Fruit fly (Drosophila melanogaster): ENCODE results near the gene dob.

DNA sequence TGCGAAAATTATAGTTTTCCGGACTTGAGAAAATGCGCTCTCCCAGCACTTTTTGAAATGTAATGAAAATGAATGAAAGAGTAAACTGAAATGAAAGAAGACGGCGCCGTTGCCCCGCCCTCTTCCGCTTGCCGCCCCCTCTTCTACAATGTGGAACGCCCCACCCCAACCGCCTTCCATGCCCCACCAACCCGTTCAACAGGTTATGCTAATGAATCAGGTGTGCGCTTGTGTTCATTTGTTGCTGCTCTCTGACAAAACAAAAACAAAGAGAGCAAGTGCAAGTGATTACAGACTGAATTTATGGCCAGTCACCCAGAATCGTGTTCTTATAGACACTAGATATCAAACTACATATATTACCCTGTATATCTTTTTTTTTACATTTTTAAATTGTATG, 41.1 kb upstream of the dob start:
- TF ChIP-seq Rel (GFP tag; optimal IDR thresholded peaks at IDR 0.05) (no peak), Rel (tag; optimal IDR thresholded peaks at IDR 0.05) (no peak), woc (GFP tag; optimal IDR thresholded peaks at IDR 0.05) (no peak), br (GFP tag; optimal IDR thresholded peaks at IDR 0.05) (no peak)
